Worm (Caenorhabditis elegans) whole organism, L1 larva: ENCODE data around the gene C23G10.10.

Source experiments
- C04F5.9 ChIP-seq: sonication (generic microtip); optimal IDR thresholded peaks from 2 replicates; lab custom pipeline; 2016; ENCODE audit warnings: missing genetic modification characterization, missing compliant biosample characterization
- C34B4.2 ChIP-seq: sonication (generic microtip); optimal IDR thresholded peaks from 2 replicates; lab custom pipeline; 2017; ENCODE audit warnings: mild to moderate bottlenecking, missing genetic modification characterization, missing compliant biosample characterization
- F16B12.6 ChIP-seq: fragments of 150-350 bp; optimal IDR thresholded peaks from 2 replicates; lab custom pipeline; 2014; ENCODE audit warnings: missing biosample characterization, missing genetic modification characterization
- Y116A8C.19 ChIP-seq: sonication (generic microtip); optimal IDR thresholded peaks from 2 replicates; lab custom pipeline; 2016; ENCODE audit warnings: missing compliant biosample characterization, missing genetic modification characterization, borderline replicate concordance
- aha-1 ChIP-seq: fragments of 150-350 bp; optimal IDR thresholded peaks from 2 replicates; lab custom pipeline; 2014; ENCODE audit warnings: missing biosample characterization, missing genetic modification characterization
- alr-1 ChIP-seq: fragments of 200-800 bp; sonication (Bioruptor generic); optimal IDR thresholded peaks from 2 replicates; lab custom pipeline; 2018; ENCODE audit warnings: borderline replicate concordance, mild to moderate bottlenecking, missing genetic modification characterization, missing compliant biosample characterization
- aly-2 ChIP-seq: fragments of 150-350 bp; optimal IDR thresholded peaks from 2 replicates; lab custom pipeline; 2014; ENCODE audit warnings: missing biosample characterization, missing genetic modification characterization
- ceh-8 ChIP-seq: fragments of 200-800 bp; sonication (Bioruptor generic); optimal IDR thresholded peaks from 2 replicates; lab custom pipeline; 2018; ENCODE audit warnings: mild to moderate bottlenecking, missing genetic modification characterization, moderate library complexity, missing compliant biosample characterization
- ceh-88 ChIP-seq: fragments of 200-800 bp; sonication (Bioruptor generic); IDR thresholded peaks from 2 replicates; pipeline ENCODE4 v1.3.6; 2022; ENCODE audit warnings: missing genetic modification characterization, missing compliant biosample characterization
- ceh-90 ChIP-seq: sonication (generic microtip); optimal IDR thresholded peaks from 2 replicates; lab custom pipeline; 2016; ENCODE audit warnings: missing genetic modification characterization, missing compliant biosample characterization
- ces-1 ChIP-seq: fragments of 150-350 bp; optimal IDR thresholded peaks from 2 replicates; lab custom pipeline; 2014; ENCODE audit warnings: missing biosample characterization, missing genetic modification reagents, missing genetic modification characterization
- efl-1 ChIP-seq, 4 experiments: fragments of 150-350 bp; optimal IDR thresholded peaks in 3 of 4; peaks in 1 of 4; 1 replicate in 1 of 4; 2 replicates in 3 of 4; lab custom pipeline; 2014; ENCODE audit warnings: missing biosample characterization in 2 of 4, missing genetic modification characterization in 2 of 4, missing genetic modification reagents in 2 of 4
- egl-27 ChIP-seq, 2 experiments: fragments of 150-350 bp in 1 of 2; sonication (generic microtip); optimal IDR thresholded peaks; 3 replicates each; lab custom pipeline; 2017 to 2018; ENCODE audit warnings: missing biosample characterization in 2 of 2, missing genetic modification characterization in 2 of 2, missing genetic modification reagents in 2 of 2
- elt-2 ChIP-seq: sonication (generic microtip); optimal IDR thresholded peaks from 2 replicates; lab custom pipeline; 2016; ENCODE audit warnings: missing genetic modification characterization, mild to moderate bottlenecking, inconsistent platforms, missing compliant biosample characterization, missing genetic modification reagents
- grh-1 ChIP-seq: fragments of 200-800 bp; sonication (Bioruptor generic); IDR thresholded peaks from 2 replicates; pipeline ENCODE4 v1.3.6; 2022; ENCODE audit warnings: missing genetic modification reagents, missing genetic modification characterization, missing compliant biosample characterization
- hlh-4 ChIP-seq: sonication (generic microtip); optimal IDR thresholded peaks from 2 replicates; lab custom pipeline; 2016; ENCODE audit warnings: mild to moderate bottlenecking, missing genetic modification characterization, missing compliant biosample characterization
- irx-1 ChIP-seq: sonication (generic microtip); optimal IDR thresholded peaks from 2 replicates; lab custom pipeline; 2016; ENCODE audit warnings: missing genetic modification characterization, missing compliant biosample characterization
- isw-1 ChIP-seq: fragments of 200-800 bp; sonication (Bioruptor generic); IDR thresholded peaks from 2 replicates; pipeline ENCODE4 v1.3.6; 2022; ENCODE audit warnings: missing genetic modification characterization, missing compliant biosample characterization
- jun-1 ChIP-seq: fragments of 150-350 bp; optimal IDR thresholded peaks from 2 replicates; lab custom pipeline; 2014; ENCODE audit warnings: missing biosample characterization, missing genetic modification reagents, missing genetic modification characterization
- lir-3 ChIP-seq: sonication (generic microtip); optimal IDR thresholded peaks from 2 replicates; lab custom pipeline; 2016; ENCODE audit warnings: mild to moderate bottlenecking, missing genetic modification characterization, moderate library complexity, missing compliant biosample characterization; ENCODE audit not compliant: poor library complexity
- lsy-2 ChIP-seq, 2 experiments: fragments of 150-350 bp; optimal IDR thresholded peaks; 2 replicates each; lab custom pipeline; 2014; ENCODE audit warnings: missing biosample characterization in 2 of 2, missing genetic modification characterization in 2 of 2
- nhr-11 ChIP-seq: fragments of 150-350 bp; optimal IDR thresholded peaks from 2 replicates; lab custom pipeline; 2014; ENCODE audit warnings: missing biosample characterization, missing genetic modification characterization
- nhr-20 ChIP-seq: sonication (generic microtip); optimal IDR thresholded peaks from 2 replicates; lab custom pipeline; 2016; ENCODE audit warnings: mild to moderate bottlenecking, missing genetic modification characterization, missing compliant biosample characterization
- nhr-237 ChIP-seq: fragments of 150-350 bp; optimal IDR thresholded peaks from 2 replicates; lab custom pipeline; 2014; ENCODE audit warnings: missing biosample characterization, missing genetic modification characterization
- nhr-28 ChIP-seq: fragments of 150-350 bp; optimal IDR thresholded peaks from 2 replicates; lab custom pipeline; 2014; ENCODE audit warnings: missing biosample characterization, missing genetic modification characterization
- nhr-47 ChIP-seq: sonication (generic microtip); optimal IDR thresholded peaks from 2 replicates; lab custom pipeline; 2016; ENCODE audit warnings: mild to moderate bottlenecking, missing genetic modification characterization, moderate library complexity, missing compliant biosample characterization
- nhr-71 ChIP-seq: sonication (generic microtip); optimal IDR thresholded peaks from 2 replicates; lab custom pipeline; 2016; ENCODE audit warnings: mild to moderate bottlenecking, missing genetic modification characterization, moderate library complexity, missing compliant biosample characterization
- nhr-84 ChIP-seq: sonication (generic microtip); optimal IDR thresholded peaks from 2 replicates; lab custom pipeline; 2017; ENCODE audit warnings: missing biosample characterization, missing genetic modification characterization
- pax-3 ChIP-seq: fragments of 200-800 bp; sonication (Bioruptor generic); optimal IDR thresholded peaks from 2 replicates; lab custom pipeline; 2018; ENCODE audit warnings: mild to moderate bottlenecking, missing genetic modification characterization, moderate library complexity, missing compliant biosample characterization
- snpc-4 ChIP-seq: fragments of 150-350 bp; optimal IDR thresholded peaks from 2 replicates; lab custom pipeline; 2014; ENCODE audit warnings: missing biosample characterization, missing genetic modification characterization
- sptf-1 ChIP-seq: fragments of 150-350 bp; optimal IDR thresholded peaks from 2 replicates; lab custom pipeline; 2014; ENCODE audit warnings: missing biosample characterization, missing genetic modification characterization
- sup-37 ChIP-seq: fragments of 200-800 bp; sonication (Bioruptor generic); optimal IDR thresholded peaks from 2 replicates; lab custom pipeline; 2018; ENCODE audit warnings: mild to moderate bottlenecking, missing genetic modification characterization, missing compliant biosample characterization
- unc-30 ChIP-seq: sonication (generic microtip); optimal IDR thresholded peaks from 2 replicates; lab custom pipeline; 2017; ENCODE audit warnings: missing biosample characterization, missing genetic modification characterization
- unc-62 ChIP-seq: fragments of 150-350 bp; optimal IDR thresholded peaks from 2 replicates; lab custom pipeline; 2014; ENCODE audit warnings: missing biosample characterization, missing genetic modification reagents, missing genetic modification characterization
- unc-98 ChIP-seq: fragments of 200-800 bp; sonication (Bioruptor generic); IDR thresholded peaks from 2 replicates; pipeline ENCODE4 v1.3.6; 2022; ENCODE audit warnings: missing genetic modification characterization, missing compliant biosample characterization
- vab-15 ChIP-seq: sonication (generic microtip); optimal IDR thresholded peaks from 2 replicates; lab custom pipeline; 2017; ENCODE audit warnings: missing genotype, mild to moderate bottlenecking, missing genetic modification characterization, missing compliant biosample characterization
- zag-1 ChIP-seq: fragments of 150-350 bp; optimal IDR thresholded peaks from 2 replicates; lab custom pipeline; 2014; ENCODE audit warnings: missing biosample characterization, missing genetic modification characterization
- ztf-4 ChIP-seq: fragments of 150-350 bp; optimal IDR thresholded peaks from 2 replicates; lab custom pipeline; 2014; ENCODE audit warnings: missing biosample characterization, missing genetic modification characterization

C23G10.10 gene

ce11 chrIII:6179062-6179461, 34.8 kb downstream of the C23G10.10 start (continued):
- TF ChIP-seq lir-3 (tag; lab: Kevin White, UChicago) (no peak), nhr-11 (tag; lab: Kevin White, UChicago) (no peak), sptf-1 (no peak), jun-1 (tag; lab: Kevin White, UChicago) (no peak), grh-1 (GFP tag; lab: Robert Waterston, UW) (no peak), nhr-237 (tag; lab: Kevin White, UChicago) (no peak), C04F5.9 (tag; lab: Kevin White, UChicago) (no peak), ceh-88 (GFP tag; lab: Robert Waterston, UW) (no peak), nhr-71 (tag; lab: Kevin White, UChicago) (peak; percentile 21), egl-27 (tag; optimal IDR thresholded peaks at IDR 0.05; lab: Kevin White, UChicago) (no peak), elt-2 (tag; lab: Kevin White, UChicago) (peak; percentile 95), unc-30 (tag; lab: Kevin White, UChicago) (no peak), lsy-2 (tag; optimal IDR thresholded peaks at IDR 0.05; lab: Kevin White, UChicago) (no peak), sup-37 (no peak), ceh-8 (GFP tag; lab: Kevin White, UChicago) (no peak), vab-15 (tag; lab: Kevin White, UChicago) (no peak), ztf-4 (no peak), snpc-4 (tag; lab: Kevin White, UChicago) (no peak), unc-62 (GFP tag; lab: Kevin White, UChicago) (no peak), hlh-4 (tag; lab: Kevin White, UChicago) (no peak), Y116A8C.19 (tag; lab: Kevin White, UChicago) (no peak), nhr-28 (tag; lab: Kevin White, UChicago) (no peak), F16B12.6 (tag; lab: Kevin White, UChicago) (no peak), nhr-20 (tag; lab: Kevin White, UChicago) (peak; percentile 44)

- TF ChIP-seq ceh-90 (tag; lab: Kevin White, UChicago) (no peak), efl-1 (optimal IDR thresholded peaks at IDR 0.05; lab: Kevin White, UChicago) (no peak), efl-1 (GFP tag; optimal IDR thresholded peaks at IDR 0.05 in 1 of 2; lab: Kevin White, UChicago) (no peak), nhr-84 (tag; lab: Kevin White, UChicago) (no peak), hlh-4 (tag; lab: Kevin White, UChicago) (no peak), ztf-4 (no peak), irx-1 (no peak)
These were observed 35.2 kb downstream of the C23G10.10 start, which contains the start of gene F42A10.7 for ce11 chrIII:6178586-6178985. Gene F42A10.7, minus strand, starts transcription at chrIII:6178686.

- TF ChIP-seq elt-2 (tag; lab: Kevin White, UChicago) (peak; percentile 33), hlh-4 (tag; lab: Kevin White, UChicago) (no peak)
These were observed 36.2 kb downstream of the C23G10.10 start for ce11 chrIII:6177631-6178030.

- TF ChIP-seq C04F5.9 (tag; lab: Kevin White, UChicago) (no peak), nhr-47 (tag; lab: Kevin White, UChicago) (no peak), alr-1 (no peak), egl-27 (tag; optimal IDR thresholded peaks at IDR 0.05; lab: Kevin White, UChicago) (no peak), pax-3 (tag; lab: Kevin White, UChicago) (no peak), C34B4.2 (no peak), unc-98 (GFP tag; lab: Robert Waterston, UW) (no peak), ces-1 (GFP tag; lab: Kevin White, UChicago) (no peak), isw-1 (GFP tag; lab: Robert Waterston, UW) (no peak), zag-1 (tag; lab: Kevin White, UChicago) (no peak), aly-2 (tag; lab: Kevin White, UChicago) (no peak), aha-1 (tag; lab: Kevin White, UChicago) (no peak)
These were observed 37.1 kb downstream of the C23G10.10 start, which contains the start of gene F42A10.6 for ce11 chrIII:6176761-6177160. Gene F42A10.6, minus strand, starts transcription at chrIII:6176861.
